Fruit fly (Drosophila melanogaster) whole organism, embryonic: ENCODE measurements around the gene Uro.

Source experiments
- Atf-2 ChIP-seq: fragments of 200-800 bp; sonication (Bioruptor generic); optimal IDR thresholded peaks from 2 replicates; lab custom pipeline; 2016; ENCODE audit warnings: missing biosample characterization, missing genetic modification characterization
- CG10267 ChIP-seq: fragments of 200-800 bp; sonication (Bioruptor generic); optimal IDR thresholded peaks from 2 replicates; lab custom pipeline; 2018; ENCODE audit warnings: missing biosample characterization, mild to moderate bottlenecking, missing genetic modification characterization, moderate library complexity
- CG12769 ChIP-seq: fragments of 200-800 bp; sonication (Bioruptor generic); optimal IDR thresholded peaks from 2 replicates; lab custom pipeline; 2019; ENCODE audit warnings: missing biosample characterization, mild to moderate bottlenecking, missing genetic modification characterization, moderate library complexity
- CG2875 ChIP-seq: fragments of 200-800 bp; sonication (Bioruptor generic); optimal IDR thresholded peaks from 2 replicates; lab custom pipeline; 2017; ENCODE audit warnings: missing biosample characterization, mild to moderate bottlenecking, missing genetic modification characterization, missing genetic modification reagents
- CG32772 ChIP-seq: fragments of 200-800 bp; sonication (Bioruptor generic); IDR thresholded peaks from 2 replicates; pipeline ENCODE4 v1.3.6; 2022; ENCODE audit warnings: missing biosample characterization, missing genetic modification characterization
- CG5953 ChIP-seq: fragments of 200-800 bp; sonication (Bioruptor generic); IDR thresholded peaks from 2 replicates; pipeline ENCODE4 v1.3.6; 2022; ENCODE audit warnings: missing biosample characterization, missing genetic modification characterization
- MBD-R2 ChIP-seq: fragments of 200-800 bp; sonication (Bioruptor generic); IDR thresholded peaks from 2 replicates; pipeline ENCODE4 v1.3.6; 2022; ENCODE audit warnings: missing biosample characterization, missing genetic modification characterization
- Mes4 ChIP-seq: fragments of 200-800 bp; sonication (Bioruptor generic); optimal IDR thresholded peaks from 2 replicates; lab custom pipeline; 2016; ENCODE audit warnings: missing biosample characterization, missing genetic modification characterization
- NfI ChIP-seq: fragments of 200-800 bp; sonication (Bioruptor generic); optimal IDR thresholded peaks from 3 replicates; lab custom pipeline; 2018; ENCODE audit warnings: missing biosample characterization, mild to moderate bottlenecking, missing genetic modification characterization, moderate library complexity
- Oli ChIP-seq: fragments of 200-800 bp; sonication (Bioruptor generic); optimal IDR thresholded peaks from 2 replicates; lab custom pipeline; 2018; ENCODE audit warnings: missing biosample characterization, mild to moderate bottlenecking, missing genetic modification characterization, moderate library complexity
- br ChIP-seq: fragments of >200 bp; optimal IDR thresholded peaks from 2 replicates; lab custom pipeline; 2017
- tx ChIP-seq: fragments of 200-800 bp; sonication (Bioruptor generic); optimal IDR thresholded peaks from 2 replicates; lab custom pipeline; 2016; ENCODE audit warnings: missing biosample characterization, missing genetic modification characterization

DNA sequence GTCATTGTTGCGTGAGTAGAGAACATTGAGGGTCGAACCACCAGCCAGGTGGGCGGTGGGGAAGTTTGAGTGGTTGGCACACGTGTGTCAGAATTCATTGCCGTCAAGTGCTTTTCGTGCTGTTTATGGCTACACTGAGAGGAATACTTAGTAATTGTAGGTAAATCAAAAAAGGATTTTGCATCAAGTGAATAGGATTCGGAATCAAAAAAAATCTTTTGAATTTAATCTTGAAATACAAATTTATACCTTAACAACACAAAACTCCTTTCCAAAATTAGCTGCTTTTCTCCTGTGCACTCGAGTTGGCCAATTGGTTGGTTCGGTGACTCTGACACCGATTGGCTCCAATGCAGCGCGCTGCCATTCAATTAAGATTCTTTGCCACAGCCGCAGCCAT lies 25.3 kb upstream of the Uro start:
- no peak for TF ChIP-seq Mes4
- no peak for TF ChIP-seq MBD-R2 (GFP tag; lab: Robert Waterston, UW)
- no peak for TF ChIP-seq CG12769 (tag; lab: Kevin White, UChicago)
- no peak for TF ChIP-seq NfI (GFP tag; lab: Kevin White, UChicago)
- no peak for TF ChIP-seq CG2875 (GFP tag; lab: Kevin White, UChicago)
- no peak for TF ChIP-seq br (lab: Kevin White, UChicago)
- TF ChIP-seq CG10267: no peak
- no peak for TF ChIP-seq tx
- no peak for TF ChIP-seq Atf-2 (GFP tag; lab: Kevin White, UChicago)
- TF ChIP-seq Oli (tag; lab: Kevin White, UChicago): no peak
- no peak for TF ChIP-seq CG32772 (GFP tag; lab: Robert Waterston, UW)
- no peak for TF ChIP-seq CG5953
